Fruit fly (Drosophila melanogaster) whole organism, embryonic: Measurements from ENCODE around the gene Rgl.

Experiments
- Abd-B ChIP-seq: fragments of 200-800 bp; sonication (Bioruptor generic); optimal IDR thresholded peaks from 2 replicates; lab custom pipeline; 2018; ENCODE audit warnings: missing biosample characterization, mild to moderate bottlenecking, missing genetic modification characterization, moderate library complexity
- Ada2b ChIP-seq: fragments of 200-800 bp; sonication (Bioruptor generic); IDR thresholded peaks from 2 replicates; pipeline ENCODE4 v1.3.6; 2022; ENCODE audit warnings: missing biosample characterization, missing genetic modification characterization
- Atf3 ChIP-seq: fragments of 200-800 bp; sonication (Bioruptor generic); optimal IDR thresholded peaks from 3 replicates; lab custom pipeline; 2016; ENCODE audit warnings: missing biosample characterization, missing genetic modification characterization
- Atf6 ChIP-seq: fragments of 200-800 bp; sonication (Bioruptor generic); IDR thresholded peaks from 2 replicates; pipeline ENCODE4 v1.3.6; 2022; ENCODE audit warnings: missing biosample characterization, missing genetic modification characterization
- Awh ChIP-seq: fragments of 200-800 bp; sonication (Bioruptor generic); IDR thresholded peaks from 2 replicates; pipeline ENCODE4, ENCODE4 v1.3.6; 2022; ENCODE audit warnings: missing biosample characterization, missing genetic modification characterization
- CG11456 ChIP-seq: fragments of 200-800 bp; sonication (Bioruptor generic); IDR thresholded peaks from 3 replicates; pipeline ENCODE4 v1.3.6; 2022; ENCODE audit warnings: missing biosample characterization, missing genetic modification characterization
- CG12104 ChIP-seq: fragments of 200-800 bp; sonication (Bioruptor generic); optimal IDR thresholded peaks from 3 replicates; lab custom pipeline; 2016; ENCODE audit warnings: missing biosample characterization, missing genetic modification characterization
- CG12219 ChIP-seq: fragments of 200-800 bp; sonication (Bioruptor generic); optimal IDR thresholded peaks from 3 replicates; lab custom pipeline; 2018; ENCODE audit warnings: missing biosample characterization, mild to moderate bottlenecking, missing genetic modification characterization
- CG15073 ChIP-seq: fragments of 200-800 bp; sonication (Bioruptor generic); optimal IDR thresholded peaks from 2 replicates; lab custom pipeline; 2016; ENCODE audit warnings: missing biosample characterization, missing genetic modification characterization
- CG1603 ChIP-seq: fragments of 200-800 bp; sonication (Bioruptor generic); optimal IDR thresholded peaks from 2 replicates; lab custom pipeline; 2019; ENCODE audit warnings: missing biosample characterization, mild to moderate bottlenecking, missing genetic modification characterization, moderate library complexity
- CG17328 ChIP-seq: fragments of 200-800 bp; sonication (Bioruptor generic); IDR thresholded peaks from 2 replicates; pipeline ENCODE4 v1.3.6; 2022; ENCODE audit warnings: missing biosample characterization, missing genetic modification characterization
- CG2116 ChIP-seq: fragments of 200-800 bp; sonication (Bioruptor generic); optimal IDR thresholded peaks from 3 replicates; lab custom pipeline; 2018; ENCODE audit warnings: missing biosample characterization, mild to moderate bottlenecking, missing genetic modification characterization
- CG2889 ChIP-seq: fragments of 200-800 bp; sonication (Bioruptor generic); IDR thresholded peaks from 3 replicates; pipeline ENCODE4 v1.3.6; 2022; ENCODE audit warnings: missing biosample characterization, missing genetic modification characterization
- CG33213 ChIP-seq: fragments of 200-800 bp; sonication (Bioruptor generic); optimal IDR thresholded peaks from 3 replicates; lab custom pipeline; 2016; ENCODE audit warnings: missing biosample characterization, missing genetic modification characterization
- CG4328 ChIP-seq: fragments of 200-800 bp; sonication (Bioruptor generic); optimal IDR thresholded peaks from 3 replicates; lab custom pipeline; 2017; ENCODE audit warnings: missing biosample characterization, missing genetic modification reagents, missing genetic modification characterization
- CG4404 ChIP-seq: fragments of 200-800 bp; sonication (Bioruptor generic); IDR thresholded peaks from 2 replicates; pipeline ENCODE4 v1.3.6; 2022; ENCODE audit warnings: missing biosample characterization, missing genetic modification characterization
- CG5953 ChIP-seq: fragments of 200-800 bp; sonication (Bioruptor generic); IDR thresholded peaks from 2 replicates; pipeline ENCODE4 v1.3.6; 2022; ENCODE audit warnings: missing biosample characterization, missing genetic modification characterization
- CG7271 ChIP-seq: fragments of 200-800 bp; sonication (Bioruptor generic); optimal IDR thresholded peaks from 2 replicates; lab custom pipeline; 2018; ENCODE audit warnings: missing biosample characterization, mild to moderate bottlenecking, missing genetic modification characterization, moderate library complexity
- CG7839 ChIP-seq: fragments of 200-800 bp; sonication (Bioruptor generic); optimal IDR thresholded peaks from 3 replicates; lab custom pipeline; 2018; ENCODE audit warnings: missing biosample characterization, mild to moderate bottlenecking, missing genetic modification characterization, moderate library complexity
- CG7928 ChIP-seq: fragments of 200-800 bp; sonication (Bioruptor generic); optimal IDR thresholded peaks from 2 replicates; lab custom pipeline; 2017; ENCODE audit warnings: missing biosample characterization, mild to moderate bottlenecking, missing genetic modification characterization
- CG7963 ChIP-seq: fragments of 200-800 bp; sonication (Bioruptor generic); IDR thresholded peaks from 3 replicates; pipeline ENCODE4 v1.3.6; 2022; ENCODE audit warnings: missing biosample characterization, missing genetic modification characterization; ENCODE audit not compliant: partially characterized antibody
- CG9817 ChIP-seq: fragments of 200-800 bp; sonication (Bioruptor generic); optimal IDR thresholded peaks from 2 replicates; lab custom pipeline; 2018; ENCODE audit warnings: missing biosample characterization, mild to moderate bottlenecking, missing genetic modification characterization, moderate library complexity
- CHES-1-like ChIP-seq: fragments of 200-800 bp; sonication (Bioruptor generic); optimal IDR thresholded peaks from 2 replicates; lab custom pipeline; 2016; ENCODE audit warnings: missing biosample characterization, missing genetic modification characterization
- Camta ChIP-seq: fragments of 200-800 bp; sonication (Bioruptor generic); optimal IDR thresholded peaks from 2 replicates; lab custom pipeline; 2016; ENCODE audit warnings: missing biosample characterization, missing genetic modification characterization
- D19A ChIP-seq: fragments of 200-800 bp; optimal IDR thresholded peaks from 3 replicates; lab custom pipeline; 2019; ENCODE audit warnings: missing biosample characterization, mild to moderate bottlenecking, missing genetic modification characterization, moderate library complexity
- Doc2 ChIP-seq: fragments of 200-800 bp; sonication (Bioruptor generic); IDR thresholded peaks from 2 replicates; pipeline ENCODE4 v1.3.6; 2022; ENCODE audit warnings: missing biosample characterization, missing genetic modification characterization
- Dref ChIP-seq: fragments of 200-800 bp; sonication (Bioruptor generic); IDR thresholded peaks from 2 replicates; pipeline ENCODE4 v1.3.6; 2022; ENCODE audit warnings: missing biosample characterization, missing genetic modification characterization
- E2f2 ChIP-seq: fragments of 200-800 bp; sonication (Bioruptor generic); IDR thresholded peaks from 2 replicates; pipeline ENCODE4 v1.3.6; 2022; ENCODE audit warnings: missing biosample characterization, missing genetic modification characterization
- Hr51 ChIP-seq, 2 experiments: fragments of 200-800 bp; sonication (Bioruptor generic); optimal IDR thresholded peaks; 2 replicates in 1 of 2; 3 replicates in 1 of 2; lab custom pipeline; 2016 to 2018; ENCODE audit warnings: missing biosample characterization in 2 of 2, missing genetic modification characterization in 2 of 2, mild to moderate bottlenecking in 1 of 2, moderate library complexity in 1 of 2
- Hsf ChIP-seq: fragments of 200-800 bp; sonication (Bioruptor generic); optimal IDR thresholded peaks from 3 replicates; lab custom pipeline; 2016; ENCODE audit warnings: missing biosample characterization, missing genetic modification characterization
- Mrtf ChIP-seq: fragments of 200-800 bp; sonication (Bioruptor generic); IDR thresholded peaks from 3 replicates; pipeline ENCODE4 v1.3.6; 2022; ENCODE audit warnings: missing biosample characterization, missing genetic modification characterization
- Scr ChIP-seq: fragments of 200-800 bp; sonication (Bioruptor generic); IDR thresholded peaks from 2 replicates; pipeline ENCODE4 v1.3.6; 2022; ENCODE audit warnings: missing biosample characterization, missing genetic modification characterization; ENCODE audit not compliant: partially characterized antibody
- Spps ChIP-seq: fragments of 200-800 bp; sonication (Bioruptor generic); optimal IDR thresholded peaks from 2 replicates; lab custom pipeline; 2018; ENCODE audit warnings: missing biosample characterization, mild to moderate bottlenecking, missing genetic modification characterization
- Xrp1 ChIP-seq: fragments of 200-800 bp; sonication (Bioruptor generic); IDR thresholded peaks from 2 replicates; pipeline ENCODE4 v1.3.6; 2022; ENCODE audit warnings: missing biosample characterization, missing genetic modification characterization
- ac ChIP-seq: fragments of 200-800 bp; sonication (Bioruptor generic); optimal IDR thresholded peaks from 3 replicates; lab custom pipeline; 2017; ENCODE audit warnings: missing biosample characterization, mild to moderate bottlenecking, missing genetic modification characterization
- ara ChIP-seq: fragments of 200-800 bp; sonication (Bioruptor generic); IDR thresholded peaks from 2 replicates; pipeline ENCODE4 v1.3.6; 2022; ENCODE audit warnings: missing biosample characterization, missing genetic modification characterization
- ase ChIP-seq: fragments of 200-800 bp; sonication (Bioruptor generic); IDR thresholded peaks from 3 replicates; pipeline ENCODE4 v1.3.6; 2022; ENCODE audit warnings: missing biosample characterization, missing genetic modification characterization
- bbx ChIP-seq: fragments of 200-800 bp; sonication (Bioruptor generic); IDR thresholded peaks from 2 replicates; pipeline ENCODE4 v1.3.6; 2022; ENCODE audit warnings: missing biosample characterization, missing genetic modification characterization; ENCODE audit not compliant: partially characterized antibody
- danr ChIP-seq: fragments of 200-800 bp; sonication (Bioruptor generic); IDR thresholded peaks from 2 replicates; pipeline ENCODE4 v1.3.6; 2022; ENCODE audit warnings: missing biosample characterization, missing genetic modification characterization
- dpn ChIP-seq, 2 experiments: fragments of 200-800 bp; sonication (Bioruptor generic); optimal IDR thresholded peaks; 3 replicates each; lab custom pipeline; 2016; ENCODE audit warnings: missing biosample characterization in 2 of 2, missing genetic modification characterization in 2 of 2
- esg ChIP-seq: fragments of 200-800 bp; sonication (Bioruptor generic); conservative IDR thresholded peaks from 2 replicates; pipeline ENCODE4 v1.3.6; 2022; ENCODE audit warnings: missing biosample characterization, missing genetic modification characterization
- ewg ChIP-seq: fragments of 200-800 bp; sonication (Bioruptor generic); optimal IDR thresholded peaks from 3 replicates; lab custom pipeline; 2017; ENCODE audit warnings: mild to moderate bottlenecking, missing biosample characterization, missing genetic modification reagents, missing genetic modification characterization
- kah ChIP-seq: fragments of 200-800 bp; sonication (Bioruptor generic); optimal IDR thresholded peaks from 2 replicates; lab custom pipeline; 2018; ENCODE audit warnings: missing biosample characterization, mild to moderate bottlenecking, missing genetic modification characterization
- lola ChIP-seq, 3 experiments: fragments of >200 bp in 2 of 3; fragments of 200-800 bp in 1 of 3; sonication (Bioruptor generic) in 1 of 3; optimal IDR thresholded peaks; 2 replicates each; lab custom pipeline; 2017 to 2019; ENCODE audit warnings: missing biosample characterization in 3 of 3, missing genetic modification characterization in 3 of 3, mild to moderate bottlenecking in 1 of 3, moderate library complexity in 1 of 3
- sens-2 ChIP-seq: fragments of 200-800 bp; sonication (Bioruptor generic); IDR thresholded peaks from 2 replicates; pipeline ENCODE4 v1.3.6; 2022; ENCODE audit warnings: missing biosample characterization, missing genetic modification characterization
- ssp ChIP-seq: fragments of 200-800 bp; sonication (Bioruptor generic); IDR thresholded peaks from 2 replicates; pipeline ENCODE4 v1.3.6; 2022; ENCODE audit warnings: missing biosample characterization, missing genetic modification characterization
- tll ChIP-seq, 2 experiments: fragments of 200-800 bp in 1 of 2; fragments of >200 bp in 1 of 2; sonication (Bioruptor generic) in 1 of 2; optimal IDR thresholded peaks; 2 replicates each; lab custom pipeline; 2017 to 2019; ENCODE audit warnings: missing biosample characterization in 2 of 2, missing genetic modification characterization in 2 of 2, mild to moderate bottlenecking in 1 of 2, moderate library complexity in 1 of 2
- vvl ChIP-seq: fragments of 200-800 bp; sonication (Bioruptor generic); IDR thresholded peaks from 2 replicates; pipeline ENCODE4 v1.3.6; 2022; ENCODE audit warnings: missing biosample characterization, missing genetic modification characterization
- wek ChIP-seq: fragments of 200-800 bp; sonication (Bioruptor generic); optimal IDR thresholded peaks from 3 replicates; lab custom pipeline; 2018; ENCODE audit warnings: missing biosample characterization, mild to moderate bottlenecking, missing genetic modification characterization, moderate library complexity
- z ChIP-seq: fragments of 200-800 bp; sonication (Bioruptor generic); IDR thresholded peaks from 3 replicates; pipeline ENCODE4 v1.3.6; 2022; ENCODE audit warnings: missing biosample characterization, missing genetic modification characterization

Rgl gene

DNA sequence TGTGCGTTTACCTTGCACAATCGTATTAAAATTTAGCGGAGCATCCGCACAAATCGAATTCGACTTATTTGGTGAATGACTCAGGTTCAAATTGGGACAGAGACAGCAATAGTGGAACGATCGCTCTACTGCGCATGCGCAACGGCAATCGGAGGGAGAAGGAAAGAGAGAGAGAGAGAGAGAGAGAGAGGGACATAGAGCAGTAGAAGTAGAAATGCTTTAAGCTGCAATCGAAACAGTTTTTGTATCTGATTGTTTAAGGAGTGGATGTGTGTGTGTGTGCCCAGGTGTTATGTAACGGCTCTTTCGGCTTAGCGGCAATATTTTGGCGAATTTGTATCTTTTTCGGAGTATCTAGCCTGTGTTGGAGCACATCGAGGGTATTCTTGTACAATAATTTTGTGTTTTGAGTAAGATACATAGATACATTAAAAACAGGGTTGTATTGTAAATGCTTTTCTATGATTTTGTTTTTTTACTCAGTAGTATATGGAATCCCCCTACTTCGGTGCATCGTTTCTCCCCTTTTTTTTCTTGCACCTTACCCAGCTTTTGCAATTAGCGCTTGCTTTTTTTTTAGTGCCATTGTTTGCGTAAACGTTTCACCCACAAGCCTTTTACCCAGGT lies 24.4 kb upstream of the Rgl start (continued):
- no peak for TF ChIP-seq CG12219 (GFP tag; lab: Kevin White, UChicago)
- peak; percentile 26; the same call in 1 of the 2 replicates for TF ChIP-seq E2f2 (GFP tag; lab: Robert Waterston, UW)
- 0 out of 2 replicates have a peak, but pooled peaks have one; percentile 17 for TF ChIP-seq esg (GFP tag; lab: Robert Waterston, UW)
- no peak for TF ChIP-seq ssp
- TF ChIP-seq vvl (GFP tag; lab: Robert Waterston, UW) = peak; percentile 45; the same call in 1 of the 2 replicates
- TF ChIP-seq z (GFP tag; lab: Robert Waterston, UW) = 0 out of 3 replicates have a peak, but pooled peaks have one; percentile 39
- TF ChIP-seq D19A (tag; lab: Kevin White, UChicago) = no peak
- TF ChIP-seq Xrp1 (GFP tag; lab: Robert Waterston, UW) = no peak
- no peak for TF ChIP-seq CG2889
- no peak for TF ChIP-seq ac (GFP tag; lab: Kevin White, UChicago)
- TF ChIP-seq ara = peak; percentile 30; the same call in 1 of the 2 replicates
- TF ChIP-seq lola (GFP tag; optimal IDR thresholded peaks at IDR 0.05; lab: Kevin White, UChicago) = no peak
- TF ChIP-seq CG7839 = peak; percentile 3
- peak; percentile 10 for TF ChIP-seq Camta (GFP tag; lab: Kevin White, UChicago)
- TF ChIP-seq wek (GFP tag; lab: Kevin White, UChicago) = peak; percentile 57
- TF ChIP-seq CG1603 (tag; lab: Kevin White, UChicago) = no peak
- 0 out of 2 replicates have a peak, but pooled peaks have one; percentile 25 for TF ChIP-seq Atf6 (GFP tag; lab: Robert Waterston, UW)
- TF ChIP-seq Mrtf (GFP tag; lab: Robert Waterston, UW) = no peak
- TF ChIP-seq CG7963 (GFP tag; lab: Robert Waterston, UW) = no peak
- no peak for TF ChIP-seq CG4328
- no peak for TF ChIP-seq Dref
- TF ChIP-seq CG12104 (GFP tag; lab: Kevin White, UChicago) = no peak
- no peak for TF ChIP-seq CG33213 (GFP tag; lab: Kevin White, UChicago)
- peak; percentile 72 for TF ChIP-seq CG2116 (GFP tag; lab: Kevin White, UChicago)
- TF ChIP-seq Atf3 (GFP tag; lab: Kevin White, UChicago) = no peak
- no peak for TF ChIP-seq CG11456 (GFP tag; lab: Robert Waterston, UW)
- TF ChIP-seq Hsf (GFP tag; lab: Kevin White, UChicago) = peak; percentile 8
- TF ChIP-seq danr = no peak
- TF ChIP-seq CG17328 = peak; percentile 44; the same call in 1 of the 2 replicates
- no peak for TF ChIP-seq CG7271 (tag; lab: Kevin White, UChicago)
- no peak for TF ChIP-seq Ada2b
- no peak for TF ChIP-seq Scr (GFP tag; lab: Robert Waterston, UW)
- TF ChIP-seq CHES-1-like (GFP tag; lab: Kevin White, UChicago) = peak; percentile 16
- no peak for TF ChIP-seq Doc2
- TF ChIP-seq dpn (GFP tag; optimal IDR thresholded peaks at IDR 0.05; lab: Kevin White, UChicago) = peak in 1 of 2 experiments; percentile 1
- 0 out of 2 replicates have a peak, but pooled peaks have one; percentile 24 for TF ChIP-seq CG5953
- no peak for TF ChIP-seq CG7928 (GFP tag; lab: Kevin White, UChicago)
- no peak for TF ChIP-seq CG4404 (GFP tag; lab: Robert Waterston, UW)
- no peak for TF ChIP-seq CG9817
- TF ChIP-seq Hr51 (GFP tag; optimal IDR thresholded peaks at IDR 0.05; lab: Kevin White, UChicago) = peak in 1 of 2 experiments; percentile 34
- no peak for TF ChIP-seq ase (GFP tag; lab: Robert Waterston, UW)
- TF ChIP-seq ewg (GFP tag; lab: Kevin White, UChicago) = peak; percentile 30
- no peak for TF ChIP-seq Awh (GFP tag; lab: Robert Waterston, UW)
- no peak for TF ChIP-seq sens-2 (GFP tag; lab: Robert Waterston, UW)
- no peak for TF ChIP-seq CG15073
- no peak for TF ChIP-seq Abd-B (GFP tag; lab: Kevin White, UChicago)
- no peak for TF ChIP-seq bbx (GFP tag; lab: Robert Waterston, UW)
- no peak for TF ChIP-seq Spps (tag; lab: Kevin White, UChicago)
- peak in 1 of 2 experiments; percentile 73 for TF ChIP-seq tll (GFP tag; optimal IDR thresholded peaks at IDR 0.05; lab: Kevin White, UChicago)
- TF ChIP-seq kah (GFP tag; lab: Kevin White, UChicago) = no peak
